In the genomic region with DNA sequence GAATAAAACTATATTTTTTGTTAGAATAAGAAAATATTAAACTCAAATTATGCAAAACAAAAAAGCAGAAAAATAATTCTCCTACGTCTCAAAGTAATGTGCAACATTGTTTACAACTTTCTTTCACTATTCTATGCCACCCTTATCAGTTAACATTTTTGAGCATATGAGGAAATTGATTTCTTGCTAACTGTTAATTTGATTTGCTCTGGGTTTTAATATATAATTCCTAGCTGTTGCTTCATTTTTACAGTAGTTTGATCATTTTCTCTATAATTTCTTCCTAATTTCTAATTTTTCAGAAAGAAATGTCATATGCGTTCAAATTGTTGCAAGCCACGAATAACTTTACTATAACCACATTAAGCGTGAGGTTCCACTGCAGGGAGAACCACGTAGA, we compare ENCODE assay signal across 3 worm cellular contexts.
TF ChIP-seq lines count a peak whose summit lies in the region.

A gene (plus strand): TSS at position 301 of the 400 bp plus-strand sequence.

TF ChIP-seq in whole organism, L1 larva, 84 proteins besides CTCF, POLR2A, EP300 and RAD21:
- TF ChIP-seq elt-2 (tag; optimal IDR thresholded peaks at IDR 0.05; lab: Kevin White, UChicago) (peak; percentile 47), xbp-1 (tag; optimal IDR thresholded peaks at IDR 0.05; lab: Kevin White, UChicago) (no peak)

TF ChIP-seq in whole organism, L3 larva, 47 proteins besides CTCF, POLR2A, EP300 and RAD21:
- no peak for TF ChIP-seq ztf-11 (tag; optimal IDR thresholded peaks at IDR 0.05; lab: Kevin White, UChicago)
- peak; percentile 8 for TF ChIP-seq elt-2 (tag; optimal IDR thresholded peaks at IDR 0.05; lab: Kevin White, UChicago)
- no peak for TF ChIP-seq eor-1 (tag; optimal IDR thresholded peaks at IDR 0.05; lab: Kevin White, UChicago)
- no peak for TF ChIP-seq ceh-16 (tag; optimal IDR thresholded peaks at IDR 0.05; lab: Kevin White, UChicago)
- no peak for TF ChIP-seq lsy-12 (tag; optimal IDR thresholded peaks at IDR 0.05; lab: Kevin White, UChicago)

TF ChIP-seq in whole organism, L4 larva, 104 proteins besides CTCF, POLR2A, EP300 and RAD21:
- TF ChIP-seq nhr-111 (GFP tag; optimal IDR thresholded peaks at IDR 0.05; lab: Kevin White, UChicago) (no peak), mdt-29 (GFP tag; IDR thresholded peaks at IDR 0.05; lab: Robert Waterston, UW) (no peak), duxl-1 (tag; optimal IDR thresholded peaks at IDR 0.05; lab: Kevin White, UChicago; ENCODE audit: poor library complexity) (no peak), dmd-8 (GFP tag; IDR thresholded peaks at IDR 0.05; lab: Robert Waterston, UW) (no peak), daf-16 (GFP tag; optimal IDR thresholded peaks at IDR 0.05; lab: Kevin White, UChicago) (no peak), daf-16 (tag; optimal IDR thresholded peaks at IDR 0.05; lab: Kevin White, UChicago) (peak; percentile 21)
